Fruit fly (Drosophila melanogaster) whole organism, embryonic: Measurements from ENCODE around the gene nerfin-2.
A peak's percentile ranks its signal among the peaks of the same experiment; 100 is the strongest.

ENCODE experiments used
- ATbp ChIP-seq: fragments of 200-800 bp; sonication (Bioruptor generic); optimal IDR thresholded peaks from 2 replicates; lab custom pipeline; 2017; ENCODE audit warnings: missing biosample characterization, mild to moderate bottlenecking, missing genetic modification characterization, missing genetic modification reagents
- CG11456 ChIP-seq: fragments of 200-800 bp; sonication (Bioruptor generic); IDR thresholded peaks from 3 replicates; pipeline ENCODE4 v1.3.6; 2022; ENCODE audit warnings: missing biosample characterization, missing genetic modification characterization
- CG11723 ChIP-seq: fragments of 200-800 bp; sonication (Bioruptor generic); optimal IDR thresholded peaks from 2 replicates; lab custom pipeline; 2017; ENCODE audit warnings: missing biosample characterization, mild to moderate bottlenecking, missing genetic modification characterization
- CG12391 ChIP-seq: fragments of 200-800 bp; sonication (Bioruptor generic); optimal IDR thresholded peaks from 3 replicates; lab custom pipeline; 2018; ENCODE audit warnings: missing biosample characterization, mild to moderate bottlenecking, missing genetic modification characterization, moderate library complexity
- CG12942 ChIP-seq: fragments of 200-800 bp; sonication (Bioruptor generic); optimal IDR thresholded peaks from 3 replicates; lab custom pipeline; 2016; ENCODE audit warnings: missing biosample characterization, missing genetic modification characterization
- CG13424 ChIP-seq: fragments of 200-800 bp; sonication (Bioruptor generic); optimal IDR thresholded peaks from 2 replicates; lab custom pipeline; 2019; ENCODE audit warnings: missing biosample characterization, mild to moderate bottlenecking, missing genetic modification characterization, moderate library complexity
- CG1647 ChIP-seq: fragments of 200-800 bp; sonication (Bioruptor generic); optimal IDR thresholded peaks from 3 replicates; lab custom pipeline; 2016; ENCODE audit warnings: missing biosample characterization, missing genetic modification characterization
- CG16863 ChIP-seq: fragments of 200-800 bp; sonication (Bioruptor generic); optimal IDR thresholded peaks from 3 replicates; lab custom pipeline; 2016; ENCODE audit warnings: missing biosample characterization, missing genetic modification characterization
- CG17385 ChIP-seq: fragments of 200-800 bp; sonication (Bioruptor generic); optimal IDR thresholded peaks from 3 replicates; lab custom pipeline; 2018; ENCODE audit warnings: missing biosample characterization, mild to moderate bottlenecking, missing genetic modification characterization
- CG17829 ChIP-seq: fragments of 200-800 bp; optimal IDR thresholded peaks from 2 replicates; lab custom pipeline; 2019; ENCODE audit warnings: missing biosample characterization, mild to moderate bottlenecking, missing genetic modification characterization, moderate library complexity
- CG2199 ChIP-seq: fragments of 200-800 bp; sonication (Bioruptor generic); IDR thresholded peaks from 3 replicates; pipeline ENCODE4 v1.3.6; 2022; ENCODE audit warnings: missing biosample characterization, missing genetic modification characterization
- CG2875 ChIP-seq: fragments of 200-800 bp; sonication (Bioruptor generic); optimal IDR thresholded peaks from 2 replicates; lab custom pipeline; 2017; ENCODE audit warnings: missing biosample characterization, mild to moderate bottlenecking, missing genetic modification characterization, missing genetic modification reagents
- CG3726 ChIP-seq: fragments of 200-800 bp; sonication (Bioruptor generic); IDR thresholded peaks from 3 replicates; pipeline ENCODE4, ENCODE4 v1.3.6; 2022; ENCODE audit warnings: missing biosample characterization, missing genetic modification characterization
- CG4360 ChIP-seq: fragments of 200-800 bp; sonication (Bioruptor generic); IDR thresholded peaks from 2 replicates; pipeline ENCODE4 v1.3.6; 2022; ENCODE audit warnings: missing biosample characterization, missing genetic modification characterization
- CG6175 ChIP-seq: fragments of 200-800 bp; sonication (Bioruptor generic); IDR thresholded peaks from 3 replicates; pipeline ENCODE4 v1.3.6; 2022; ENCODE audit warnings: missing biosample characterization, missing genetic modification characterization
- CG6813 ChIP-seq: fragments of 200-800 bp; sonication (Bioruptor generic); optimal IDR thresholded peaks from 2 replicates; lab custom pipeline; 2017; ENCODE audit warnings: missing biosample characterization, missing genetic modification characterization, mild to moderate bottlenecking, moderate library complexity, missing genetic modification reagents
- CG7745 ChIP-seq: fragments of 200-800 bp; sonication (Bioruptor generic); optimal IDR thresholded peaks from 2 replicates; lab custom pipeline; 2018; ENCODE audit warnings: missing biosample characterization, mild to moderate bottlenecking, missing genetic modification characterization, moderate library complexity
- CTCF ChIP-seq: fragments of 200-800 bp; sonication (Bioruptor generic); optimal IDR thresholded peaks from 2 replicates; lab custom pipeline; 2017; ENCODE audit warnings: missing biosample characterization, mild to moderate bottlenecking, missing genetic modification characterization, moderate library complexity
- D ChIP-seq, 2 experiments: fragments of 200-800 bp in 1 of 2; fragments of >200 bp in 1 of 2; sonication (Bioruptor generic) in 1 of 2; optimal IDR thresholded peaks; 2 replicates in 1 of 2; 3 replicates in 1 of 2; lab custom pipeline; 2017; ENCODE audit warnings: mild to moderate bottlenecking in 1 of 2, missing biosample characterization in 1 of 2, missing genetic modification characterization in 1 of 2, missing genetic modification reagents in 1 of 2
- D19A ChIP-seq: fragments of 200-800 bp; optimal IDR thresholded peaks from 3 replicates; lab custom pipeline; 2019; ENCODE audit warnings: missing biosample characterization, mild to moderate bottlenecking, missing genetic modification characterization, moderate library complexity
- Elba2 ChIP-seq: fragments of 200-800 bp; sonication (Bioruptor generic); optimal IDR thresholded peaks from 3 replicates; lab custom pipeline; 2016; ENCODE audit warnings: missing biosample characterization, missing genetic modification characterization
- Fer1 ChIP-seq: fragments of 200-800 bp; sonication (Bioruptor generic); optimal IDR thresholded peaks from 2 replicates; lab custom pipeline; 2017; ENCODE audit warnings: missing biosample characterization, mild to moderate bottlenecking, missing genetic modification characterization
- H2.0 ChIP-seq: fragments of 200-800 bp; sonication (Bioruptor generic); IDR thresholded peaks from 2 replicates; pipeline ENCODE4 v1.3.6; 2022; ENCODE audit warnings: missing biosample characterization, missing genetic modification characterization
- Hey ChIP-seq: fragments of 200-800 bp; sonication (Bioruptor generic); optimal IDR thresholded peaks from 3 replicates; lab custom pipeline; 2018; ENCODE audit warnings: missing biosample characterization, mild to moderate bottlenecking, missing genetic modification characterization
- HmgD ChIP-seq: fragments of 200-800 bp; sonication (Bioruptor generic); optimal IDR thresholded peaks from 3 replicates; lab custom pipeline; 2016; ENCODE audit warnings: missing biosample characterization, missing genetic modification characterization
- Hr39 ChIP-seq: fragments of >200 bp; optimal IDR thresholded peaks from 2 replicates; lab custom pipeline; 2017
- MBD-R2 ChIP-seq: fragments of 200-800 bp; sonication (Bioruptor generic); IDR thresholded peaks from 2 replicates; pipeline ENCODE4 v1.3.6; 2022; ENCODE audit warnings: missing biosample characterization, missing genetic modification characterization
- Mad ChIP-seq: fragments of 200-800 bp; sonication (Bioruptor generic); optimal IDR thresholded peaks from 2 replicates; lab custom pipeline; 2016; ENCODE audit warnings: missing biosample characterization, missing genetic modification characterization
- NFAT ChIP-seq: fragments of 200-800 bp; sonication (Bioruptor generic); IDR thresholded peaks from 2 replicates; pipeline ENCODE4 v1.3.6; 2022; ENCODE audit warnings: missing biosample characterization, missing genetic modification characterization
- Poxn ChIP-seq: fragments of 200-800 bp; sonication (Bioruptor generic); IDR thresholded peaks from 2 replicates; pipeline ENCODE4 v1.3.6; 2022; ENCODE audit warnings: missing biosample characterization, missing genetic modification characterization
- Scr ChIP-seq: fragments of 200-800 bp; sonication (Bioruptor generic); IDR thresholded peaks from 2 replicates; pipeline ENCODE4 v1.3.6; 2022; ENCODE audit warnings: missing biosample characterization, missing genetic modification characterization; ENCODE audit not compliant: partially characterized antibody
- Sry-β ChIP-seq: fragments of 200-800 bp; sonication (Bioruptor generic); optimal IDR thresholded peaks from 2 replicates; lab custom pipeline; 2018; ENCODE audit warnings: missing biosample characterization, mild to moderate bottlenecking, missing genetic modification characterization, moderate library complexity
- Xbp1 ChIP-seq: fragments of 200-800 bp; sonication (Bioruptor generic); optimal IDR thresholded peaks from 3 replicates; lab custom pipeline; 2016; ENCODE audit warnings: missing biosample characterization, mild to moderate bottlenecking, missing genetic modification characterization
- ase ChIP-seq: fragments of 200-800 bp; sonication (Bioruptor generic); IDR thresholded peaks from 3 replicates; pipeline ENCODE4 v1.3.6; 2022; ENCODE audit warnings: missing biosample characterization, missing genetic modification characterization
- danr ChIP-seq: fragments of 200-800 bp; sonication (Bioruptor generic); IDR thresholded peaks from 2 replicates; pipeline ENCODE4 v1.3.6; 2022; ENCODE audit warnings: missing biosample characterization, missing genetic modification characterization
- dpn ChIP-seq, 2 experiments: fragments of 200-800 bp; sonication (Bioruptor generic); optimal IDR thresholded peaks; 3 replicates each; lab custom pipeline; 2016; ENCODE audit warnings: missing biosample characterization in 2 of 2, missing genetic modification characterization in 2 of 2
- emc ChIP-seq: fragments of 200-800 bp; sonication (Bioruptor generic); optimal IDR thresholded peaks from 2 replicates; lab custom pipeline; 2016; ENCODE audit warnings: missing biosample characterization, missing genetic modification characterization
- fu2 ChIP-seq: fragments of 200-800 bp; sonication (Bioruptor generic); optimal IDR thresholded peaks from 2 replicates; lab custom pipeline; 2016; ENCODE audit warnings: missing biosample characterization, missing genetic modification characterization
- gsb-n ChIP-seq: fragments of 200-800 bp; sonication (Bioruptor generic); optimal IDR thresholded peaks from 3 replicates; lab custom pipeline; 2018; ENCODE audit warnings: missing biosample characterization, mild to moderate bottlenecking, missing genetic modification characterization
- klu ChIP-seq: fragments of 200-800 bp; sonication (Bioruptor generic); IDR thresholded peaks from 2 replicates; pipeline ENCODE4 v1.3.6; 2022; ENCODE audit warnings: missing biosample characterization, missing genetic modification characterization
- lmd ChIP-seq: fragments of 200-800 bp; sonication (Bioruptor generic); IDR thresholded peaks from 2 replicates; pipeline ENCODE4 v1.3.6; 2022; ENCODE audit warnings: missing biosample characterization, missing genetic modification characterization
- nerfin-1 ChIP-seq: fragments of 200-800 bp; sonication (Bioruptor generic); optimal IDR thresholded peaks from 3 replicates; lab custom pipeline; 2019; ENCODE audit warnings: missing biosample characterization, mild to moderate bottlenecking, missing genetic modification characterization, moderate library complexity
- otp ChIP-seq: fragments of 200-800 bp; sonication (Bioruptor generic); IDR thresholded peaks from 3 replicates; pipeline ENCODE4, ENCODE4 v1.3.6; 2022; ENCODE audit warnings: missing biosample characterization, missing genetic modification characterization
- peb ChIP-seq: fragments of 200-800 bp; sonication (Bioruptor generic); IDR thresholded peaks from 2 replicates; pipeline ENCODE4 v1.3.6; 2022; ENCODE audit warnings: missing biosample characterization, missing genetic modification characterization
- pho ChIP-seq: fragments of 200-800 bp; sonication (Bioruptor generic); optimal IDR thresholded peaks from 2 replicates; lab custom pipeline; 2016; ENCODE audit warnings: missing biosample characterization, missing genetic modification characterization
- repo ChIP-seq: fragments of 200-800 bp; sonication (Bioruptor generic); optimal IDR thresholded peaks from 2 replicates; lab custom pipeline; 2016; ENCODE audit warnings: missing biosample characterization, missing genetic modification characterization
- run ChIP-seq: fragments of 200-800 bp; sonication (Bioruptor generic); optimal IDR thresholded peaks from 3 replicates; lab custom pipeline; 2018; ENCODE audit warnings: missing biosample characterization, mild to moderate bottlenecking, missing genetic modification characterization
- scrt ChIP-seq: fragments of 200-800 bp; sonication (Bioruptor generic); optimal IDR thresholded peaks from 2 replicates; lab custom pipeline; 2018; ENCODE audit warnings: missing biosample characterization, mild to moderate bottlenecking, missing genetic modification characterization, moderate library complexity
- sd ChIP-seq: fragments of 200-800 bp; sonication (Bioruptor generic); optimal IDR thresholded peaks from 3 replicates; lab custom pipeline; 2018; ENCODE audit warnings: missing biosample characterization, mild to moderate bottlenecking, missing genetic modification characterization, moderate library complexity
- seq ChIP-seq: fragments of 200-800 bp; sonication (Bioruptor generic); IDR thresholded peaks from 2 replicates; pipeline ENCODE4 v1.3.6; 2022; ENCODE audit warnings: missing biosample characterization, missing genetic modification characterization
- vnd ChIP-seq: fragments of 200-800 bp; sonication (Bioruptor generic); IDR thresholded peaks from 3 replicates; pipeline ENCODE4 v1.3.6; 2022; ENCODE audit warnings: missing biosample characterization, missing genetic modification characterization; ENCODE audit not compliant: partially characterized antibody

Gene nerfin-2

DNA sequence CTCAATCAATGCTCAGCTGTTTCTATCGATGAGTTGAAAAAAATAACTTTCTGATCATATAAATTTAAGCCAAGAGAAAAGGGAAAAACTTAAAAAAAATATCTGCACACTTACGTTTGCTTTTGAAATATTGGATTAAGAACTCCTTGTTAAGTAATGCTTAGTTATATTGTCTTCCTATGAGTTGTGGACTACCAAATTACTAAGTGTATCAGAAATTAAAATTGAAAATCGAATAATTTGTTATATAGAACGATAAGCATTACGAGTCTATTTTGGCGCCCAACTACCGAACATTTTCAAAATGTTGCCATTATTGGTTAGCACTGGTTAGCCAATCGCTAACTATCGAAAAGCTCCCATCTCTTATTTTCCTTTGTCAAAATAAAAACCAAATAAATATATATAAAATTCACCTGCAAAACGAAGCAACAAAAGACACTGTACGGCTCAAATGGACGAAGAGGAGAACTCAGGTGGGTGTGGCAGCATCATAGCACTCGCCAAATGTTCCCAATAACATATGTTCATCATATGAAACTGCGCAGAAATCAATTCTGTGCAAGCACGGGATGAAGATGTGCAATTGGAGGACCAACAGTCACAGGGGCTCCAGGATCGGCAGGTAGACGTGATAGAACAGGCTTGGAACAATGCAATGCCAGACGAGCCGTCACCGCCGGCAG lies 21.9 kb upstream of the nerfin-2 start, which contains the start of gene ohgt (continued):
- TF ChIP-seq lmd (GFP tag; lab: Robert Waterston, UW) (no peak), Mad (GFP tag; lab: Kevin White, UChicago) (peak; percentile 32), CG2199 (GFP tag; lab: Robert Waterston, UW) (no peak), ATbp (no peak), CG12391 (tag; lab: Kevin White, UChicago) (peak; percentile 38), CG7745 (tag; lab: Kevin White, UChicago) (no peak), gsb-n (no peak), emc (GFP tag; lab: Kevin White, UChicago) (no peak), peb (GFP tag; lab: Robert Waterston, UW) (no peak), dpn (GFP tag; optimal IDR thresholded peaks at IDR 0.05; lab: Kevin White, UChicago) (no peak), ase (no peak), Hey (tag; lab: Kevin White, UChicago) (no peak), Elba2 (GFP tag; lab: Kevin White, UChicago) (no peak), CG11456 (GFP tag; lab: Robert Waterston, UW) (no peak), sd (no peak), CG6813 (GFP tag; lab: Kevin White, UChicago) (no peak), Sry-β (GFP tag; lab: Kevin White, UChicago) (peak; percentile 86), seq (no peak), CG16863 (GFP tag; lab: Kevin White, UChicago) (no peak), CG3726 (GFP tag; lab: Robert Waterston, UW) (no peak), MBD-R2 (GFP tag; lab: Robert Waterston, UW) (peak; percentile 20; the same call in 1 of the 2 replicates), Fer1 (GFP tag; lab: Kevin White, UChicago) (no peak), D19A (tag; lab: Kevin White, UChicago) (peak; percentile 3), pho (GFP tag; lab: Kevin White, UChicago) (peak; percentile 14), run (no peak), nerfin-1 (tag; lab: Kevin White, UChicago) (peak; percentile 8), CG6175 (no peak), otp (GFP tag; lab: Robert Waterston, UW) (no peak), NFAT (GFP tag; lab: Robert Waterston, UW) (no peak), Xbp1 (GFP tag; lab: Kevin White, UChicago) (peak; percentile 4), scrt (GFP tag; lab: Kevin White, UChicago) (no peak), Scr (GFP tag; lab: Robert Waterston, UW) (no peak; the same call in none of the 2 replicates), HmgD (no peak), CG13424 (tag; lab: Kevin White, UChicago) (peak; percentile 35), CG11723 (no peak), klu (GFP tag; lab: Robert Waterston, UW) (no peak), H2.0 (GFP tag; lab: Robert Waterston, UW) (no peak), Poxn (GFP tag; lab: Robert Waterston, UW) (no peak), fu2 (no peak), CG17385 (GFP tag; lab: Kevin White, UChicago) (no peak), vnd (GFP tag; lab: Robert Waterston, UW) (no peak), repo (no peak), CTCF (GFP tag; lab: Kevin White, UChicago) (peak; percentile 23), Hr39 (lab: Kevin White, UChicago) (no peak), CG2875 (GFP tag; lab: Kevin White, UChicago) (no peak), CG1647 (GFP tag; lab: Kevin White, UChicago) (no peak), CG17829 (tag; lab: Kevin White, UChicago) (peak; percentile 5), danr (GFP tag; lab: Robert Waterston, UW) (no peak), CG4360 (GFP tag; lab: Robert Waterston, UW) (no peak), CG12942 (GFP tag; lab: Kevin White, UChicago) (no peak), D (optimal IDR thresholded peaks at IDR 0.05; lab: Kevin White, UChicago) (no peak), D (GFP tag; optimal IDR thresholded peaks at IDR 0.05; lab: Kevin White, UChicago) (no peak)
